Worm (Caenorhabditis elegans) whole organism, L4 larva: ENCODE results near the gene tceb-3.

ENCODE experiments used
- D1046.2 ChIP-seq: fragments of 200-800 bp; sonication (Bioruptor generic); IDR thresholded peaks from 2 replicates; pipeline ENCODE4 v1.3.6; 2022; ENCODE audit warnings: missing genetic modification characterization, missing compliant biosample characterization
- F37D6.2 ChIP-seq: sonication (generic microtip); optimal IDR thresholded peaks from 2 replicates; lab custom pipeline; 2016; ENCODE audit warnings: mild to moderate bottlenecking, missing genetic modification characterization, missing compliant biosample characterization
- T26A8.4 ChIP-seq: fragments of 200-800 bp; sonication (Bioruptor generic); IDR thresholded peaks from 2 replicates; pipeline ENCODE4 v1.3.6; 2022; ENCODE audit warnings: missing genetic modification characterization, missing compliant biosample characterization
- Y48G9A.11 ChIP-seq: fragments of 200-800 bp; sonication (Bioruptor generic); IDR thresholded peaks from 2 replicates; pipeline ENCODE4 v1.3.6; 2022; ENCODE audit warnings: missing genetic modification reagents, missing genetic modification characterization, missing compliant biosample characterization
- Y75B8A.6 ChIP-seq: fragments of 200-800 bp; sonication (Bioruptor generic); IDR thresholded peaks from 2 replicates; pipeline ENCODE4 v1.3.6; 2022; ENCODE audit warnings: missing genetic modification reagents, missing genetic modification characterization, missing compliant biosample characterization
- ZK337.2 ChIP-seq: fragments of 200-800 bp; sonication (Bioruptor generic); IDR thresholded peaks from 2 replicates; pipeline ENCODE4 v1.3.6; 2022; ENCODE audit warnings: missing genetic modification reagents, missing genetic modification characterization, missing compliant biosample characterization
- ZK546.5 ChIP-seq, 2 experiments: sonication (generic microtip); optimal IDR thresholded peaks; 2 replicates each; lab custom pipeline; 2017; ENCODE audit warnings: missing biosample characterization in 2 of 2, missing genetic modification characterization in 2 of 2
- aha-1 ChIP-seq: fragments of 150-350 bp; peaks from one replicate; lab custom pipeline; 2014; ENCODE audit warnings: missing biosample characterization, missing genetic modification characterization
- ama-1 ChIP-seq: fragments of 150-350 bp; optimal IDR thresholded peaks from 2 replicates; lab custom pipeline; 2014; ENCODE audit warnings: inconsistent platforms, mixed read lengths
- arid-1 ChIP-seq: fragments of 200-800 bp; sonication (Bioruptor generic); conservative IDR thresholded peaks from 2 replicates; pipeline ENCODE4 v1.3.6; 2022; ENCODE audit warnings: missing genetic modification reagents, missing genetic modification characterization, missing compliant biosample characterization
- ceh-20 ChIP-seq: fragments of 200-800 bp; sonication (Bioruptor generic); IDR thresholded peaks from 2 replicates; pipeline ENCODE4 v1.3.6; 2022; ENCODE audit warnings: missing genetic modification reagents, missing genetic modification characterization, missing compliant biosample characterization
- ceh-32 ChIP-seq: sonication (generic microtip); optimal IDR thresholded peaks from 2 replicates; lab custom pipeline; 2016; ENCODE audit warnings: mild to moderate bottlenecking, missing genetic modification characterization, missing compliant biosample characterization; ENCODE audit not compliant: poor library complexity
- ceh-62 ChIP-seq: sonication (generic microtip); optimal IDR thresholded peaks from 2 replicates; lab custom pipeline; 2017; ENCODE audit warnings: missing biosample characterization, missing genetic modification characterization
- ces-1 ChIP-seq: fragments of 150-350 bp; sonication (generic microtip); optimal IDR thresholded peaks from 4 replicates; lab custom pipeline; 2014; ENCODE audit warnings: missing biosample characterization, missing genetic modification reagents, missing genetic modification characterization
- cey-2 ChIP-seq: sonication (generic microtip); optimal IDR thresholded peaks from 3 replicates; lab custom pipeline; 2017; ENCODE audit warnings: missing genetic modification characterization, mild to moderate bottlenecking, missing compliant biosample characterization, antibody characterized with exemption, borderline replicate concordance; ENCODE audit not compliant: insufficient read depth
- daf-12 ChIP-seq: fragments of 150-350 bp; optimal IDR thresholded peaks from 2 replicates; lab custom pipeline; 2014; ENCODE audit warnings: missing biosample characterization, missing genetic modification reagents, missing genetic modification characterization
- daf-16 ChIP-seq, 3 experiments: sonication (generic microtip); optimal IDR thresholded peaks; 2 replicates each; lab custom pipeline; 2016 to 2017; ENCODE audit warnings: missing genetic modification characterization in 3 of 3, missing genetic modification reagents in 3 of 3, mild to moderate bottlenecking in 2 of 3, missing compliant biosample characterization in 2 of 3, missing biosample characterization in 1 of 3, moderate library complexity in 1 of 3
- dmd-6 ChIP-seq: fragments of 200-800 bp; sonication (Bioruptor generic); IDR thresholded peaks from 2 replicates; pipeline ENCODE4 v1.3.6; 2022; ENCODE audit warnings: missing genetic modification reagents, missing genetic modification characterization, missing compliant biosample characterization
- dpl-1 ChIP-seq: fragments of 150-350 bp; optimal IDR thresholded peaks from 2 replicates; lab custom pipeline; 2014; ENCODE audit warnings: missing biosample characterization, missing genetic modification reagents, missing genetic modification characterization
- dve-1 ChIP-seq: sonication (generic microtip); optimal IDR thresholded peaks from 2 replicates; lab custom pipeline; 2017; ENCODE audit warnings: antibody characterized with exemption, mild to moderate bottlenecking, missing genetic modification characterization, missing compliant biosample characterization; ENCODE audit not compliant: insufficient read depth
- egl-43 ChIP-seq: fragments of 200-800 bp; sonication (Bioruptor generic); IDR thresholded peaks from 2 replicates; pipeline ENCODE4 v1.3.6; 2022; ENCODE audit warnings: missing genetic modification reagents, missing genetic modification characterization, missing compliant biosample characterization
- hlh-11 ChIP-seq: fragments of 200-800 bp; sonication (Bioruptor generic); optimal IDR thresholded peaks from 2 replicates; lab custom pipeline; 2018; ENCODE audit warnings: mild to moderate bottlenecking, missing genetic modification characterization, missing compliant biosample characterization
- hmg-1.1 ChIP-seq: fragments of 200-800 bp; sonication (Bioruptor generic); IDR thresholded peaks from 2 replicates; pipeline ENCODE4 v1.3.6; 2022; ENCODE audit warnings: missing genetic modification reagents, missing genetic modification characterization, missing compliant biosample characterization
- jun-1 ChIP-seq: fragments of 150-350 bp; optimal IDR thresholded peaks from 2 replicates; lab custom pipeline; 2014; ENCODE audit warnings: missing biosample characterization, missing genetic modification reagents, missing genetic modification characterization
- lim-7 ChIP-seq: fragments of 200-800 bp; sonication (Bioruptor generic); IDR thresholded peaks from 2 replicates; pipeline ENCODE4 v1.3.6; 2022; ENCODE audit warnings: missing genetic modification characterization, missing compliant biosample characterization
- lin-29 ChIP-seq: fragments of 200-800 bp; sonication (Bioruptor generic); IDR thresholded peaks from 2 replicates; pipeline ENCODE4 v1.3.6; 2022; ENCODE audit warnings: missing genetic modification reagents, missing genetic modification characterization, missing compliant biosample characterization
- lin-38 ChIP-seq: fragments of 200-800 bp; sonication (Bioruptor generic); IDR thresholded peaks from 2 replicates; pipeline ENCODE4 v1.3.6; 2022; ENCODE audit warnings: missing genetic modification reagents, missing genetic modification characterization, missing compliant biosample characterization
- lir-3 ChIP-seq: sonication (generic microtip); optimal IDR thresholded peaks from 2 replicates; lab custom pipeline; 2016; ENCODE audit warnings: mild to moderate bottlenecking, missing genetic modification characterization, missing compliant biosample characterization
- lsy-2 ChIP-seq, 2 experiments: fragments of 150-350 bp in 1 of 2; sonication (generic microtip) in 1 of 2; optimal IDR thresholded peaks; 2 replicates each; lab custom pipeline; 2014 to 2017; ENCODE audit warnings: missing biosample characterization in 2 of 2, missing genetic modification characterization in 2 of 2
- madf-9 ChIP-seq: fragments of 200-800 bp; sonication (Bioruptor generic); conservative IDR thresholded peaks from 2 replicates; pipeline ENCODE4 v1.3.6; 2022; ENCODE audit warnings: missing genetic modification reagents, missing genetic modification characterization, missing compliant biosample characterization
- mdt-29 ChIP-seq: fragments of 200-800 bp; sonication (Bioruptor generic); IDR thresholded peaks from 2 replicates; pipeline ENCODE4 v1.3.6; 2022; ENCODE audit warnings: missing genetic modification reagents, missing genetic modification characterization, missing compliant biosample characterization
- mxl-3 ChIP-seq: fragments of 200-800 bp; sonication (Bioruptor generic); optimal IDR thresholded peaks from 2 replicates; lab custom pipeline; 2018; ENCODE audit warnings: mild to moderate bottlenecking, missing genetic modification characterization, missing compliant biosample characterization
- nhr-10 ChIP-seq: fragments of 150-350 bp; optimal IDR thresholded peaks from 2 replicates; lab custom pipeline; 2014; ENCODE audit warnings: missing biosample characterization, missing genetic modification characterization
- nhr-102 ChIP-seq: sonication (generic microtip); optimal IDR thresholded peaks from 2 replicates; lab custom pipeline; 2016; ENCODE audit warnings: mild to moderate bottlenecking, missing genetic modification characterization, moderate library complexity, missing compliant biosample characterization
- nhr-11 ChIP-seq: fragments of 150-350 bp; optimal IDR thresholded peaks from 2 replicates; lab custom pipeline; 2014; ENCODE audit warnings: missing biosample characterization, missing genetic modification characterization
- nhr-28 ChIP-seq: fragments of 150-350 bp; optimal IDR thresholded peaks from 2 replicates; lab custom pipeline; 2014; ENCODE audit warnings: missing biosample characterization, missing genetic modification characterization
- nhr-42 ChIP-seq: fragments of 200-800 bp; sonication (Bioruptor generic); IDR thresholded peaks from 2 replicates; pipeline ENCODE4 v1.3.6; 2022; ENCODE audit warnings: missing genetic modification characterization, missing compliant biosample characterization
- nhr-77 ChIP-seq: fragments of 150-350 bp; optimal IDR thresholded peaks from 2 replicates; lab custom pipeline; 2014; ENCODE audit warnings: missing biosample characterization, missing genetic modification characterization
- pha-4 ChIP-seq, 2 experiments: fragments of 150-350 bp in 1 of 2; fragments of 200-800 bp in 1 of 2; sonication (Bioruptor generic) in 1 of 2; IDR thresholded peaks in 1 of 2; optimal IDR thresholded peaks in 1 of 2; 2 replicates each; pipeline versions ENCODE4 v1.3.6 to Lab custom; 2014 to 2022; ENCODE audit warnings: missing genetic modification characterization in 2 of 2, missing genetic modification reagents in 2 of 2, missing biosample characterization in 1 of 2, missing compliant biosample characterization in 1 of 2
- pqm-1 ChIP-seq: sonication (generic microtip); optimal IDR thresholded peaks from 2 replicates; lab custom pipeline; 2017; ENCODE audit warnings: missing biosample characterization, missing genetic modification characterization
- skn-1 ChIP-seq: fragments of 150-350 bp; optimal IDR thresholded peaks from 2 replicates; lab custom pipeline; 2014; ENCODE audit warnings: missing biosample characterization, missing genetic modification characterization
- snpc-4 ChIP-seq: fragments of 150-350 bp; optimal IDR thresholded peaks from 2 replicates; lab custom pipeline; 2014; ENCODE audit warnings: missing biosample characterization, missing genetic modification characterization
- tag-97 ChIP-seq: fragments of 200-800 bp; sonication (Bioruptor generic); IDR thresholded peaks from 2 replicates; pipeline ENCODE4 v1.3.6; 2022; ENCODE audit warnings: missing genetic modification characterization, missing compliant biosample characterization
- unc-130 ChIP-seq: sonication (generic microtip); optimal IDR thresholded peaks from 2 replicates; lab custom pipeline; 2016; ENCODE audit warnings: missing genetic modification reagents, missing genetic modification characterization, missing compliant biosample characterization
- unc-39 ChIP-seq: sonication (generic microtip); optimal IDR thresholded peaks from 2 replicates; lab custom pipeline; 2017; ENCODE audit warnings: missing biosample characterization, missing genetic modification characterization
- unc-62 ChIP-seq, 3 experiments: fragments of 150-350 bp in 1 of 3; sonication (generic microtip); optimal IDR thresholded peaks in 2 of 3; peaks in 1 of 3; 1 replicate in 1 of 3; 2 replicates in 2 of 3; lab custom pipeline; 2014 to 2017; ENCODE audit warnings: missing biosample characterization in 3 of 3, missing genetic modification characterization in 3 of 3, missing genetic modification reagents in 3 of 3, missing genotype in 1 of 3
- vab-7 ChIP-seq: fragments of 200-800 bp; sonication (Bioruptor generic); IDR thresholded peaks from 2 replicates; pipeline ENCODE4 v1.3.6; 2022; ENCODE audit warnings: missing genetic modification reagents, missing genetic modification characterization, missing compliant biosample characterization
- zag-1 ChIP-seq: fragments of 150-350 bp; optimal IDR thresholded peaks from 2 replicates; lab custom pipeline; 2014; ENCODE audit warnings: missing biosample characterization, missing genetic modification characterization

The tceb-3 gene

DNA sequence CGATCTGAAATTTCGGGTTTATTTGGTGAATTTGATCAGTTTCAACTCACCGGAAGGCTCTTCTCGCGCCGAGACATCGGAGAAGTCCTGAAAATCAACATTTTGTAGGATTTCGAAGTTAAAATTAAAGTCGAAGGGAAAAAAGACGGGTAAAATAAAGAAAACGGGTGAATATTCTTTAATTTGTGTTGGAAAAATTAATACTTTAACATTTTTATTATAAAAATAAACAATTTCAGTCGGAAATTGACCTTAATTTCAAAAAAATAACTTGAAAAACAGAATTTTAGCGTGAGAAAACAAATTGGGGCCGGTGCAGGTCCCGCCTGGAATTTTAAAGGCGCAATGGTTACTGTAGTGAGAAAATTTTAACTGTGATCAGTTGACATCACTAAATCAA, 5.8 kb upstream of the tceb-3 start, which contains the start of gene nos-1 (continued):
- TF ChIP-seq Y75B8A.6 (no peak), pqm-1 (tag; lab: Kevin White, UChicago) (no peak), ceh-20 (no peak), nhr-10 (no peak), unc-130 (GFP tag; lab: Kevin White, UChicago) (no peak), nhr-42 (GFP tag; lab: Robert Waterston, UW) (no peak), mdt-29 (GFP tag; lab: Robert Waterston, UW) (no peak), tag-97 (GFP tag; lab: Robert Waterston, UW) (no peak)

DNA sequence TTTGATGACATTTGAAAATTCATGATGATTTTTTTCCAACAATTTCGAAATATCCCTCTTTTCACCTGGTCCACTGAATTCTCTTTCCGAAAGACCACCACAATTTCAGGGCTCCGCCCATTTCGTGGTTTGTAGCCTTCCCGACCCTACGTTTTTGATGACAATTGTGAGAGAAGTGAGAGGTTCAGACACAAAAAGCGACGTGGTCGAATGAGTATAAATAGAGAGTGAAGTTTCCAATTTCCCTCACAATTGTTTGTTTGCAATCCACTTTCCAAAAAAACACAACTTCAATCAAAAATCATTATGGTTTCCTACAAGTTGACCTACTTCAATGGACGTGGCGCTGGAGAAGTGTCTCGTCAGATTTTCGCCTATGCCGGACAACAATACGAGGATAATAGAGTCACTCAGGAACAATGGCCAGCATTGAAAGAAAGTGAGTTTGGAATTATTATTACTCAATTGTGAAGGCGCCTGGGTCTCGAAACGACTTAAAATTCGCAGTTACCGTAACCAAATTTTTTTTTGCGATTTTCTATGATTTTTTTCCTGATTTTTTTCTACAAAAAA, 3.0 kb upstream of the tceb-3 start, which contains the start of gene gst-5:
Gene gst-5 (plus strand): TSS at position 246 of the 573 bp plus-strand sequence.
- TF ChIP-seq vab-7 (GFP tag; lab: Robert Waterston, UW) (no peak), Y75B8A.6 (no peak), lsy-2 (tag; optimal IDR thresholded peaks at IDR 0.05; lab: Kevin White, UChicago) (no peak), lin-38 (GFP tag; lab: Robert Waterston, UW) (no peak), ceh-62 (tag; lab: Kevin White, UChicago) (no peak), dmd-6 (GFP tag; lab: Robert Waterston, UW) (peak; percentile 24; the same call in 1 of the 2 replicates), Y48G9A.11 (GFP tag; lab: Robert Waterston, UW) (no peak), nhr-77 (peak; percentile 1), jun-1 (tag; lab: Kevin White, UChicago) (no peak), ama-1 (no peak), ZK546.5 (tag; optimal IDR thresholded peaks at IDR 0.05; lab: Kevin White, UChicago) (no peak), ZK337.2 (GFP tag; lab: Robert Waterston, UW) (no peak), pha-4 (GFP tag; IDR thresholded peaks at IDR 0.05; lab: Robert Waterston, UW) (0 out of 2 replicates have a peak, but pooled peaks have one; percentile 11), pha-4 (tag; optimal IDR thresholded peaks at IDR 0.05; lab: Kevin White, UChicago) (no peak), nhr-11 (tag; lab: Kevin White, UChicago) (peak; percentile 58), ces-1 (no peak), D1046.2 (no peak), ceh-32 (tag; lab: Kevin White, UChicago) (no peak), daf-16 (GFP tag; optimal IDR thresholded peaks at IDR 0.05; lab: Kevin White, UChicago) (no peak), daf-16 (tag; optimal IDR thresholded peaks at IDR 0.05; lab: Kevin White, UChicago) (peak; percentile 68), nhr-28 (tag; lab: Kevin White, UChicago) (peak; percentile 98), unc-39 (tag; lab: Kevin White, UChicago) (no peak), daf-12 (tag; lab: Kevin White, UChicago) (no peak), arid-1 (GFP tag; lab: Robert Waterston, UW) (no peak), hlh-11 (peak; percentile 37), lim-7 (GFP tag; lab: Robert Waterston, UW) (no peak), pqm-1 (tag; lab: Kevin White, UChicago) (peak; percentile 38), F37D6.2 (tag; lab: Kevin White, UChicago) (no peak), lir-3 (tag; lab: Kevin White, UChicago) (no peak), dve-1 (tag; lab: Kevin White, UChicago) (no peak), dpl-1 (GFP tag; lab: Kevin White, UChicago) (no peak), unc-62 (GFP tag; optimal IDR thresholded peaks at IDR 0.05 in 1 of 2; lab: Kevin White, UChicago) (peak in 1 of 2 experiments; percentile 31), unc-62 (tag; optimal IDR thresholded peaks at IDR 0.05; lab: Kevin White, UChicago) (no peak), skn-1 (no peak), nhr-102 (tag; lab: Kevin White, UChicago) (peak; percentile 55), hmg-1.1 (GFP tag; lab: Robert Waterston, UW) (peak; percentile 31; the same call in 1 of the 2 replicates), snpc-4 (tag; lab: Kevin White, UChicago) (no peak), madf-9 (GFP tag; lab: Robert Waterston, UW) (no peak), cey-2 (tag; lab: Kevin White, UChicago) (no peak), aha-1 (tag; lab: Kevin White, UChicago) (no peak), lin-29 (no peak), mxl-3 (peak; percentile 92), egl-43 (GFP tag; lab: Robert Waterston, UW) (no peak), zag-1 (no peak), T26A8.4 (GFP tag; lab: Robert Waterston, UW) (no peak)
